Worm (Caenorhabditis elegans) whole organism, L3 larva: Measurements from ENCODE around the gene nlp-50.

Experiments used
- R02D3.7 ChIP-seq: fragments of 150-350 bp; optimal IDR thresholded peaks from 2 replicates; lab custom pipeline; 2014; ENCODE audit warnings: missing biosample characterization, missing genetic modification characterization
- ZK546.5 ChIP-seq: sonication (generic microtip); optimal IDR thresholded peaks from 2 replicates; lab custom pipeline; 2017; ENCODE audit warnings: missing biosample characterization, missing genetic modification characterization
- aly-2 ChIP-seq: fragments of 150-350 bp; optimal IDR thresholded peaks from 2 replicates; lab custom pipeline; 2014; ENCODE audit warnings: missing biosample characterization, missing genetic modification characterization
- ama-1 ChIP-seq: fragments of 150-350 bp; optimal IDR thresholded peaks from 2 replicates; lab custom pipeline; 2018
- ceh-16 ChIP-seq: sonication (generic microtip); optimal IDR thresholded peaks from 2 replicates; lab custom pipeline; 2017; ENCODE audit warnings: missing biosample characterization, missing genetic modification characterization
- ceh-28 ChIP-seq: fragments of 150-350 bp; optimal IDR thresholded peaks from 2 replicates; lab custom pipeline; 2014; ENCODE audit warnings: missing biosample characterization, missing genetic modification reagents, missing genetic modification characterization
- ceh-82 ChIP-seq: fragments of 150-350 bp; optimal IDR thresholded peaks from 2 replicates; lab custom pipeline; 2014; ENCODE audit warnings: missing biosample characterization, missing genetic modification characterization
- ceh-9 ChIP-seq: sonication (generic microtip); optimal IDR thresholded peaks from 2 replicates; lab custom pipeline; 2018; ENCODE audit warnings: missing biosample characterization, missing genetic modification characterization
- daf-12 ChIP-seq: fragments of 150-350 bp; optimal IDR thresholded peaks from 2 replicates; lab custom pipeline; 2014; ENCODE audit warnings: missing biosample characterization, missing genetic modification reagents, missing genetic modification characterization
- egl-27 ChIP-seq: sonication (generic microtip); optimal IDR thresholded peaks from 4 replicates; lab custom pipeline; 2017; ENCODE audit warnings: missing biosample characterization, missing genetic modification reagents, missing genetic modification characterization
- egl-5 ChIP-seq: fragments of 150-350 bp; optimal IDR thresholded peaks from 2 replicates; lab custom pipeline; 2017; ENCODE audit warnings: missing biosample characterization, missing genetic modification reagents, missing genetic modification characterization, inconsistent platforms
- elt-1 ChIP-seq: fragments of 150-350 bp; optimal IDR thresholded peaks from 2 replicates; lab custom pipeline; 2014; ENCODE audit warnings: missing biosample characterization, missing genetic modification characterization
- elt-2 ChIP-seq: sonication (generic microtip); optimal IDR thresholded peaks from 2 replicates; lab custom pipeline; 2016; ENCODE audit warnings: missing genetic modification reagents, mild to moderate bottlenecking, missing genetic modification characterization, missing compliant biosample characterization
- elt-3 ChIP-seq, 3 experiments: fragments of 150-350 bp in 1 of 3; sonication (generic microtip) in 2 of 3; optimal IDR thresholded peaks; 2 replicates in 2 of 3; 4 replicates in 1 of 3; lab custom pipeline; 2014 to 2017; ENCODE audit warnings: missing biosample characterization in 3 of 3, missing genetic modification characterization in 3 of 3
- eor-1 ChIP-seq, 2 experiments: fragments of 150-350 bp; optimal IDR thresholded peaks; 2 replicates each; lab custom pipeline; 2014 to 2018; ENCODE audit warnings: missing biosample characterization in 2 of 2, missing genetic modification characterization in 2 of 2
- fkh-10 ChIP-seq: sonication (generic microtip); optimal IDR thresholded peaks from 2 replicates; lab custom pipeline; 2017; ENCODE audit warnings: missing biosample characterization, missing genetic modification reagents, missing genetic modification characterization
- fkh-2 ChIP-seq: fragments of 150-350 bp; optimal IDR thresholded peaks from 2 replicates; lab custom pipeline; 2014; ENCODE audit warnings: missing biosample characterization, missing genetic modification reagents, missing genetic modification characterization
- fos-1 ChIP-seq: fragments of 150-350 bp; optimal IDR thresholded peaks from 2 replicates; lab custom pipeline; 2014; ENCODE audit warnings: missing biosample characterization, missing genetic modification characterization
- hmg-11 ChIP-seq: sonication (generic microtip); optimal IDR thresholded peaks from 2 replicates; lab custom pipeline; 2016; ENCODE audit warnings: missing genetic modification characterization, missing compliant biosample characterization
- jun-1 ChIP-seq: fragments of 150-350 bp; optimal IDR thresholded peaks from 2 replicates; lab custom pipeline; 2014; ENCODE audit warnings: missing biosample characterization, missing genetic modification reagents, missing genetic modification characterization
- lin-15B ChIP-seq: fragments of 150-350 bp; optimal IDR thresholded peaks from 2 replicates; lab custom pipeline; 2014; ENCODE audit warnings: missing biosample characterization, missing genetic modification characterization
- lin-39 ChIP-seq: fragments of 150-350 bp; optimal IDR thresholded peaks from 2 replicates; lab custom pipeline; 2018; ENCODE audit warnings: missing biosample characterization, missing genetic modification reagents, missing genetic modification characterization
- lsy-12 ChIP-seq: sonication (generic microtip); optimal IDR thresholded peaks from 2 replicates; lab custom pipeline; 2016; ENCODE audit warnings: mild to moderate bottlenecking, missing genetic modification characterization, missing compliant biosample characterization
- mdl-1 ChIP-seq: fragments of 150-350 bp; optimal IDR thresholded peaks from 2 replicates; lab custom pipeline; 2014; ENCODE audit warnings: missing biosample characterization, missing genetic modification characterization
- mml-1 ChIP-seq: fragments of 150-350 bp; sonication (generic microtip); optimal IDR thresholded peaks from 3 replicates; lab custom pipeline; 2014; ENCODE audit warnings: missing biosample characterization, missing genetic modification characterization
- nfya-1 ChIP-seq: sonication (generic microtip); optimal IDR thresholded peaks from 2 replicates; lab custom pipeline; 2017; ENCODE audit warnings: missing genetic modification characterization, mild to moderate bottlenecking, missing compliant biosample characterization, antibody characterized with exemption, moderate library complexity; ENCODE audit not compliant: insufficient read depth
- nhr-11 ChIP-seq: fragments of 150-350 bp; optimal IDR thresholded peaks from 2 replicates; lab custom pipeline; 2014; ENCODE audit warnings: missing biosample characterization, missing genetic modification characterization
- nhr-12 ChIP-seq: fragments of 150-350 bp; optimal IDR thresholded peaks from 2 replicates; lab custom pipeline; 2014; ENCODE audit warnings: missing biosample characterization, missing genetic modification characterization
- nhr-23 ChIP-seq: fragments of 150-350 bp; optimal IDR thresholded peaks from 2 replicates; lab custom pipeline; 2014; ENCODE audit warnings: missing biosample characterization, missing genetic modification reagents, missing genetic modification characterization
- nhr-237 ChIP-seq: fragments of 150-350 bp; optimal IDR thresholded peaks from 2 replicates; lab custom pipeline; 2014; ENCODE audit warnings: missing biosample characterization, missing genetic modification characterization
- nhr-25 ChIP-seq: sonication (generic microtip); optimal IDR thresholded peaks from 2 replicates; lab custom pipeline; 2017; ENCODE audit warnings: missing biosample characterization, missing genetic modification characterization
- nhr-28 ChIP-seq: fragments of 150-350 bp; optimal IDR thresholded peaks from 2 replicates; lab custom pipeline; 2014; ENCODE audit warnings: missing biosample characterization, missing genetic modification characterization
- nhr-43 ChIP-seq: sonication (generic microtip); optimal IDR thresholded peaks from 2 replicates; lab custom pipeline; 2016; ENCODE audit warnings: mild to moderate bottlenecking, missing genetic modification characterization, missing compliant biosample characterization; ENCODE audit not compliant: poor library complexity, severe bottlenecking
- nhr-67 ChIP-seq: fragments of 150-350 bp; optimal IDR thresholded peaks from 2 replicates; lab custom pipeline; 2014; ENCODE audit warnings: missing biosample characterization, missing genetic modification characterization
- nhr-76 ChIP-seq: fragments of 150-350 bp; sonication (generic microtip); optimal IDR thresholded peaks from 5 replicates; lab custom pipeline; 2014; ENCODE audit warnings: missing biosample characterization, missing genetic modification characterization
- nhr-77 ChIP-seq: fragments of 150-350 bp; optimal IDR thresholded peaks from 2 replicates; lab custom pipeline; 2014; ENCODE audit warnings: missing biosample characterization, missing genetic modification characterization
- pha-4 ChIP-seq: fragments of 150-350 bp; optimal IDR thresholded peaks from 2 replicates; lab custom pipeline; 2014; ENCODE audit warnings: missing biosample characterization, missing genetic modification reagents, missing genetic modification characterization
- pqm-1 ChIP-seq: fragments of 150-350 bp; optimal IDR thresholded peaks from 2 replicates; lab custom pipeline; 2017; ENCODE audit warnings: missing biosample characterization, missing genetic modification characterization, inconsistent platforms
- sea-2 ChIP-seq: fragments of 150-350 bp; sonication (generic microtip); optimal IDR thresholded peaks from 4 replicates; lab custom pipeline; 2014; ENCODE audit warnings: missing biosample characterization, missing genetic modification reagents, missing genetic modification characterization
- skn-1 ChIP-seq: fragments of 150-350 bp; optimal IDR thresholded peaks from 2 replicates; lab custom pipeline; 2014; ENCODE audit warnings: missing biosample characterization, missing genetic modification characterization
- snpc-4 ChIP-seq: fragments of 150-350 bp; optimal IDR thresholded peaks from 2 replicates; lab custom pipeline; 2014; ENCODE audit warnings: missing biosample characterization, missing genetic modification characterization
- tbx-2 ChIP-seq: sonication (generic microtip); optimal IDR thresholded peaks from 2 replicates; lab custom pipeline; 2016; ENCODE audit warnings: mild to moderate bottlenecking, missing genetic modification characterization, missing compliant biosample characterization
- unc-39 ChIP-seq: sonication (generic microtip); optimal IDR thresholded peaks from 4 replicates; lab custom pipeline; 2017; ENCODE audit warnings: missing biosample characterization, missing genetic modification characterization
- unc-62 ChIP-seq: fragments of 150-350 bp; sonication (generic microtip); optimal IDR thresholded peaks from 4 replicates; lab custom pipeline; 2014; ENCODE audit warnings: missing biosample characterization, missing genetic modification reagents, missing genetic modification characterization
- zag-1 ChIP-seq: fragments of 150-350 bp; optimal IDR thresholded peaks from 2 replicates; lab custom pipeline; 2014; ENCODE audit warnings: missing biosample characterization, missing genetic modification characterization
- ztf-11 ChIP-seq: fragments of 150-350 bp; optimal IDR thresholded peaks from 2 replicates; lab custom pipeline; 2014; ENCODE audit warnings: missing biosample characterization, missing genetic modification characterization
- ztf-4 ChIP-seq: fragments of 150-350 bp; optimal IDR thresholded peaks from 2 replicates; lab custom pipeline; 2014; ENCODE audit warnings: missing biosample characterization, missing genetic modification characterization

The nlp-50 gene

DNA sequence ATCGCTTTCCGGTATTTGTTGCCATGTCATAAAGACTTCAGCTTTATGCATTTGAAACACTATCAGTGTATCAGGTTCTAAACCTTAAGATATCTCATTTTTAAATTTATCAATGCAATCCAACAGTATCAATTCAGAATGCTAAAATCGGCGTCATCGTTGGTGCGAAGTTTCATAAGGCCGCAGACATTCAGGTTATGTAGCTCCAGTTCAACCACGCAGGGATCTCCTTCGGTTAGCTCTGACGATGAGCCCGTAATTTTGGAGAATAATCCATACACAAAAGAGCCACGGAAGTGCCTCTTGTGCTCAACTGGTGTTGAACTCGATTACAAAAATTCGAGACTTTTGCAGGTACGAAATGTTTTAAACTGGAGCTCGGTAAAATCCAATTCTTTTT lies 28.8 kb upstream of the nlp-50 start, which contains the start of gene mrps-18.C:
mrps-18.C (plus strand) TSS at position 138 of the 400 bp plus-strand sequence.
- TF ChIP-seq ceh-82 (tag; lab: Kevin White, UChicago) (no peak), lin-39 (tag; lab: Kevin White, UChicago) (no peak), mml-1 (tag; lab: Kevin White, UChicago) (no peak), ceh-28 (tag; lab: Kevin White, UChicago) (no peak), daf-12 (tag; lab: Kevin White, UChicago) (no peak), elt-2 (tag; lab: Kevin White, UChicago) (no peak), tbx-2 (no peak), zag-1 (tag; lab: Kevin White, UChicago) (no peak), aly-2 (tag; lab: Kevin White, UChicago) (no peak), ztf-11 (tag; lab: Kevin White, UChicago) (no peak), skn-1 (tag; lab: Kevin White, UChicago) (no peak), ama-1 (no peak), nhr-43 (tag; lab: Kevin White, UChicago) (no peak), pqm-1 (tag; lab: Kevin White, UChicago) (no peak), ztf-4 (tag; lab: Kevin White, UChicago) (no peak), fos-1 (tag; lab: Kevin White, UChicago) (no peak)

DNA sequence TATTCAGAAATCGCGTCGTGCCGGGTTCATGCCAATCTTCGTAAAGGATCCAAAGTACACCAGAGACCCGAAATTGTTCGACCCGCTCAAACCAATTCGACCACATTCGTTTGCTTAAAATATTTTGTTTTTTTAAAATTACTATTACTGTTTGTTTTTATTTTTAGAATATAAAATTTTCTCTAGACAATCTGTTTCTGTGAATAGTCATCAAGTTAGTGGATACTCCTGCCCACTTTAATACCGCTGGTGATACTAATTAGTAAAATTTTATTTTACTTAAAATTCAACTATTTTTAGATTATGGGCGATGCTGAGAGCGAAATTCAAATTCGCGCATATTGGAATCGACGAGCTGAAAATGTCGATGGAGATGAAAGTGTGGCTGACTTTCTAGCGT lies 28.2 kb upstream of the nlp-50 start, which contains the start of gene T14B4.1:
T14B4.1 (plus strand) TSS at position 301 of the 400 bp plus-strand sequence.
- TF ChIP-seq nhr-23 (no peak), ZK546.5 (tag; lab: Kevin White, UChicago) (no peak), aly-2 (tag; lab: Kevin White, UChicago) (no peak), nhr-43 (tag; lab: Kevin White, UChicago) (no peak), elt-2 (tag; lab: Kevin White, UChicago) (no peak), fkh-10 (GFP tag; lab: Kevin White, UChicago) (no peak)
- TF ChIP-seq, all 47 proteins: peak for 0

- TF ChIP-seq unc-39 (tag; lab: Kevin White, UChicago) (no peak), aly-2 (tag; lab: Kevin White, UChicago) (no peak), nfya-1 (tag; lab: Kevin White, UChicago) (peak; percentile 65), skn-1 (tag; lab: Kevin White, UChicago) (no peak), lsy-12 (no peak), elt-2 (tag; lab: Kevin White, UChicago) (peak; percentile 37), ceh-9 (tag; lab: Kevin White, UChicago) (no peak), nhr-11 (tag; lab: Kevin White, UChicago) (no peak), ceh-28 (tag; lab: Kevin White, UChicago) (no peak), zag-1 (tag; lab: Kevin White, UChicago) (no peak), sea-2 (GFP tag; lab: Kevin White, UChicago) (no peak), nhr-76 (no peak), R02D3.7 (peak; percentile 12), nhr-25 (tag; lab: Kevin White, UChicago) (peak; percentile 40), ZK546.5 (tag; lab: Kevin White, UChicago) (no peak), fos-1 (tag; lab: Kevin White, UChicago) (no peak), daf-12 (tag; lab: Kevin White, UChicago) (no peak), elt-3 (tag; optimal IDR thresholded peaks at IDR 0.05; lab: Kevin White, UChicago) (no peak), lin-15B (peak; percentile 83), fkh-10 (GFP tag; lab: Kevin White, UChicago) (no peak), nhr-23 (peak; percentile 50), ceh-82 (tag; lab: Kevin White, UChicago) (no peak), egl-27 (tag; lab: Kevin White, UChicago) (no peak), tbx-2 (no peak), snpc-4 (tag; lab: Kevin White, UChicago) (no peak), nhr-67 (tag; lab: Kevin White, UChicago) (no peak), egl-5 (tag; lab: Kevin White, UChicago) (peak; percentile 61), mml-1 (tag; lab: Kevin White, UChicago) (no peak), ceh-16 (no peak), mdl-1 (tag; lab: Kevin White, UChicago) (no peak), unc-62 (GFP tag; lab: Kevin White, UChicago) (no peak), nhr-237 (tag; lab: Kevin White, UChicago) (no peak), eor-1 (tag; optimal IDR thresholded peaks at IDR 0.05; lab: Kevin White, UChicago) (no peak), nhr-28 (tag; lab: Kevin White, UChicago) (no peak), hmg-11 (tag; lab: Kevin White, UChicago) (no peak), nhr-77 (tag; lab: Kevin White, UChicago) (no peak), nhr-43 (tag; lab: Kevin White, UChicago) (peak; percentile 54), nhr-12 (no peak), jun-1 (tag; lab: Kevin White, UChicago) (no peak), ztf-4 (tag; lab: Kevin White, UChicago) (no peak), elt-1 (tag; lab: Kevin White, UChicago) (no peak), lin-39 (tag; lab: Kevin White, UChicago) (no peak), pha-4 (tag; lab: Kevin White, UChicago) (peak; percentile 80), ztf-11 (tag; lab: Kevin White, UChicago) (no peak), fkh-2 (no peak)
Observed at ce11 chrII:6741428-6741827, 23.4 kb upstream of the nlp-50 start, which contains the start of gene exos-8. Gene exos-8 (plus strand): TSS chrII:6741691.
